Worm (Caenorhabditis elegans) whole organism, L4/young adult: ENCODE data around the gene sfxn-1.5.

Source experiments
- W03F9.2 ChIP-seq: fragments of 150-350 bp; optimal IDR thresholded peaks from 2 replicates; lab custom pipeline; 2014; ENCODE audit warnings: missing biosample characterization, missing genetic modification characterization
- him-1 ChIP-seq: sonication (generic microtip); optimal IDR thresholded peaks from 2 replicates; lab custom pipeline; 2016; ENCODE audit warnings: missing genotype, missing genetic modification reagents, missing genetic modification characterization, missing compliant biosample characterization

DNA sequence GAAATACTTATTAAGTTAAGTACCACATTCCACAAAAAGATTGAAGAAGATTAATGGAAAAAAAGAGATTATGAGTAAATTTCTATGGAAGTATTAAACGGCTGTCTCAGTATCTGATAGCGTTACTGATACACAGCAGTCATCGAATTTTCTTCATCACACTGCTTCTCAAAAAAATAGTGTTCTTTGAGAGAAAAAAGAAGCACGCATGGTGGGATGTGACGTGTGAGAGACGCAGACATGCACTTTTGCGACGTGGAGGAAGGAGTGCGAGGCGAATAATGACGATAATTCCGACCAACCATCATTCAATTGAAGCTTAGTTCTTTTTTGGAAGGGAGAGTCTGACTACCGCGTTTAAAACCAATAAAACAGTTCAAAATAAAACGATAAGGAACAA is 48.8 kb upstream of the sfxn-1.5 start, which contains the start of gene C44C10.11:
- TF ChIP-seq him-1 (no peak), W03F9.2 (tag; lab: Kevin White, UChicago) (peak; percentile 16)
